Fruit fly (Drosophila melanogaster) Kc167 (cell line): Measurements from ENCODE around the gene Sf3b5.

Experiments used
- Myc ChIP-seq: fragments of >200 bp; optimal IDR thresholded peaks from 2 replicates; lab custom pipeline; 2017; ENCODE audit warnings: missing external identifiers
- Sin3A ChIP-seq: fragments of >200 bp; optimal IDR thresholded peaks from 2 replicates; lab custom pipeline; 2018; ENCODE audit warnings: missing external identifiers
- h ChIP-seq: fragments of >200 bp; optimal IDR thresholded peaks from 3 replicates; lab custom pipeline; 2018; ENCODE audit warnings: missing external identifiers
- psq ChIP-seq: fragments of >200 bp; optimal IDR thresholded peaks from 2 replicates; lab custom pipeline; 2017; ENCODE audit warnings: missing external identifiers
- ttk ChIP-seq: sonication (Bioruptor generic); optimal IDR thresholded peaks from 2 replicates; lab custom pipeline; 2017; ENCODE audit warnings: missing external identifiers

DNA sequence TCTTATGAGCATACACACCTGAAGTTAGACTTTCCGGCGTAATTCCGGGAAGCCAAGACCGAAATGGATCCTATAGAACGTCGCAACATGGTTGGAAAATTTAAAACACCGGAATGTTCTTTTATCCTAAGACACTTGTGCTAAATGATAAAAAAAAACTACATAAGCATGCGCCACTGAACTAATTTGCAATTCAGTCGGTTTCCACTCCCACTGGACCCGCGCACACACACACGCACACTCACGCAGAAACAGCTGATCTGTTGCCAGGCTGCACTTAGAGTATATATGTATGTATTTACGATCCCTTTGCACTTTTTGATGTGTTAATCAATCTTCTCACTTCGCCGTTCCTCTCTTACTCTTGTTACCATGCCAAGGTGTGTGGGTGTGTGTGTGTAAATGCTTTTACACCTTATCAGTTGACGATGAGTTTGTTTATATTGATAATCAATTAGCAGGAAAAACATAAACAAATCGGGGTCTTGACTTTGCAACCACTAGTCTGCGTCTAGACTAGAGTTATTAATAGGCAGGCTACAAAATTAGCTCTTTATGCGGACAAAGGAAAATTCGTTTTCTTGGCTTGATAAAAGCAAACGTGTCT lies 33.4 kb upstream of the Sf3b5 start, which contains the start of gene Mst85C:
- TF ChIP-seq ttk (lab: Kevin White, UChicago) (no peak), psq (no peak), Sin3A (no peak), h (lab: Kevin White, UChicago) (no peak), Myc (lab: Kevin White, UChicago) (no peak)
